Fruit fly (Drosophila melanogaster): ENCODE data around the gene Pp2A-29B.

DNA sequence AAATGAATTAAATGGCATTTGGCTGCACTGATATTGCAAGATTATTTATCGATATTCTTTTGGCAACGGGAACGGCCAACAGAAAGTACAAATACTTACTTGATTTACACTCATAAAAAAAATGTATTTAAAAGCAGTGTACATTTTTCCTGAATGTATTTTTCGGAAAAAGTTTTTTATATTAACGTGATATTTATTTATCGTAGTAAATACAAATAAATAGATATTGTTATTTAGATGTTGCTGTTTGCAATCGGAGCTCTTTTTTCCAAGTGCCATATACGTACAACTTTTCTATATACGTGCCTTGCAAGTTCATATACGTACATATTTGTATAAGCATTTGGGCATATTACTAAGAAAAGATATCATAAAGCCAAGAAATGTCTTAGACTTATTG is 14.5 kb upstream of the Pp2A-29B start:
- TF ChIP-seq fd85E (GFP tag; optimal IDR thresholded peaks at IDR 0.05), result no peak
- TF ChIP-seq Met (GFP tag; optimal IDR thresholded peaks at IDR 0.05), result peak; percentile 31
- no peak for TF ChIP-seq dsx (GFP tag; optimal IDR thresholded peaks at IDR 0.05; ENCODE audit: poor library complexity, severe bottlenecking)
- no peak for TF ChIP-seq Eip93F (GFP tag; optimal IDR thresholded peaks at IDR 0.05)
- TF ChIP-seq CG11902 (GFP tag; optimal IDR thresholded peaks at IDR 0.05), result no peak
